Worm (Caenorhabditis elegans): ENCODE data around the gene pals-17.

DNA sequence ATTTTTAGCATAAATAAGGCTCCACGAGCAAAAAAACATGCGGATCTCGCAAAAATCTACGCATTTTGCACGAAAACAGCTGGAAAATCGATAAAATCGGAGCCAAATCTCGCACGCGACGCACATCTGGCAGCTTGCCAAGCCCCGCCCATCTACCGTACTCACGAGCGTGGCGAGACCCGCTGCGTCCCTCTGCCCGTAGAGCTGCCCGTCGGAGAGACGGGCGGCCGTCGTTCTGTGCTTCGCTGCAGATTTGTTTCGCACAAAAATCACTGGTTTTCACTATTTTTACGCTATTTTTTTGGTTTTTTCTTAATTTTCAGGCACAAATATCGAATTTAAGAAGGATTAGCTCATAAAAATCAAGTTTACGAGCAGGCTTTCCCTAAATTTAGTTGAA is 27.1 kb upstream of the pals-17 start:
- peak; percentile 3 for TF ChIP-seq ceh-82 (tag; optimal IDR thresholded peaks at IDR 0.05)
- peak; percentile 55 for TF ChIP-seq tbx-2 (tag; optimal IDR thresholded peaks at IDR 0.05)
- TF ChIP-seq skn-1 (tag; optimal IDR thresholded peaks at IDR 0.05): peak; percentile 30
